Worm (Caenorhabditis elegans) whole organism, mixed stage, embryonic: ENCODE results near the gene Y57G11C.3.

ENCODE experiments used
- M03D4.4 ChIP-seq: sonication (generic microtip); optimal IDR thresholded peaks from 2 replicates; lab custom pipeline; 2017; ENCODE audit warnings: mild to moderate bottlenecking, missing genetic modification characterization, missing compliant biosample characterization
- blmp-1 ChIP-seq: fragments of 150-350 bp; optimal IDR thresholded peaks from 2 replicates; lab custom pipeline; 2014; ENCODE audit warnings: missing biosample characterization, missing genetic modification characterization
- ceh-39 ChIP-seq: fragments of 150-350 bp; optimal IDR thresholded peaks from 2 replicates; lab custom pipeline; 2014; ENCODE audit warnings: missing biosample characterization, missing genetic modification characterization
- ceh-43 ChIP-seq: fragments of 200-800 bp; sonication (Bioruptor generic); optimal IDR thresholded peaks from 2 replicates; lab custom pipeline; 2018; ENCODE audit warnings: mild to moderate bottlenecking, missing genetic modification characterization, moderate library complexity, missing compliant biosample characterization
- ces-1 ChIP-seq: fragments of 150-350 bp; optimal IDR thresholded peaks from 2 replicates; lab custom pipeline; 2014; ENCODE audit warnings: missing biosample characterization, missing genetic modification reagents, missing genetic modification characterization
- cnd-1 ChIP-seq: fragments of 200-800 bp; sonication (Bioruptor generic); optimal IDR thresholded peaks from 2 replicates; lab custom pipeline; 2018; ENCODE audit warnings: mild to moderate bottlenecking, missing genetic modification characterization, missing compliant biosample characterization
- drap-1 ChIP-seq: fragments of 200-800 bp; sonication (Bioruptor generic); optimal IDR thresholded peaks from 3 replicates; lab custom pipeline; 2018; ENCODE audit warnings: mild to moderate bottlenecking, missing genetic modification characterization, missing compliant biosample characterization
- elt-1 ChIP-seq: sonication (generic microtip); optimal IDR thresholded peaks from 2 replicates; lab custom pipeline; 2017; ENCODE audit warnings: missing genetic modification characterization, mild to moderate bottlenecking, missing compliant biosample characterization, antibody characterized with exemption, moderate library complexity, borderline replicate concordance; ENCODE audit not compliant: insufficient read depth
- elt-3 ChIP-seq: fragments of 150-350 bp; optimal IDR thresholded peaks from 2 replicates; lab custom pipeline; 2014; ENCODE audit warnings: missing biosample characterization, missing genetic modification characterization
- flh-1 ChIP-seq: fragments of 200-800 bp; sonication (Bioruptor generic); optimal IDR thresholded peaks from 2 replicates; lab custom pipeline; 2018; ENCODE audit warnings: mild to moderate bottlenecking, missing genetic modification characterization, moderate library complexity, missing compliant biosample characterization
- ham-2 ChIP-seq: fragments of 200-800 bp; sonication (Bioruptor generic); optimal IDR thresholded peaks from 2 replicates; lab custom pipeline; 2018; ENCODE audit warnings: mild to moderate bottlenecking, missing genetic modification characterization, missing compliant biosample characterization
- hlh-1 ChIP-seq: fragments of 150-350 bp; optimal IDR thresholded peaks from 2 replicates; lab custom pipeline; 2014; ENCODE audit warnings: missing biosample characterization, missing genetic modification reagents, missing genetic modification characterization
- lin-13 ChIP-seq: fragments of 150-350 bp; optimal IDR thresholded peaks from 2 replicates; lab custom pipeline; 2014; ENCODE audit warnings: missing biosample characterization, missing genetic modification characterization
- lin-32 ChIP-seq: fragments of 200-800 bp; sonication (Bioruptor generic); optimal IDR thresholded peaks from 2 replicates; lab custom pipeline; 2018; ENCODE audit warnings: mild to moderate bottlenecking, missing genetic modification characterization, missing compliant biosample characterization
- lsy-2 ChIP-seq: fragments of 150-350 bp; optimal IDR thresholded peaks from 2 replicates; lab custom pipeline; 2014; ENCODE audit warnings: missing biosample characterization, missing genetic modification characterization
- mab-5 ChIP-seq: fragments of 150-350 bp; optimal IDR thresholded peaks from 2 replicates; lab custom pipeline; 2014; ENCODE audit warnings: missing biosample characterization, missing genetic modification characterization
- mep-1 ChIP-seq: fragments of 150-350 bp; optimal IDR thresholded peaks from 2 replicates; lab custom pipeline; 2017; ENCODE audit warnings: missing biosample characterization, missing genetic modification reagents, missing genetic modification characterization, inconsistent platforms
- mls-2 ChIP-seq: sonication (generic microtip); optimal IDR thresholded peaks from 2 replicates; lab custom pipeline; 2016; ENCODE audit warnings: mild to moderate bottlenecking, missing genetic modification characterization, moderate library complexity, missing compliant biosample characterization
- nhr-12 ChIP-seq: fragments of 150-350 bp; optimal IDR thresholded peaks from 2 replicates; lab custom pipeline; 2014; ENCODE audit warnings: missing biosample characterization, missing genetic modification characterization
- nhr-2 ChIP-seq: fragments of 150-350 bp; optimal IDR thresholded peaks from 2 replicates; lab custom pipeline; 2014; ENCODE audit warnings: missing biosample characterization, missing genetic modification characterization
- nhr-237 ChIP-seq: fragments of 150-350 bp; optimal IDR thresholded peaks from 2 replicates; lab custom pipeline; 2014; ENCODE audit warnings: missing biosample characterization, missing genetic modification characterization
- nhr-28 ChIP-seq: fragments of 150-350 bp; optimal IDR thresholded peaks from 2 replicates; lab custom pipeline; 2014; ENCODE audit warnings: missing biosample characterization, missing genetic modification characterization
- nhr-76 ChIP-seq: sonication (generic microtip); optimal IDR thresholded peaks from 2 replicates; lab custom pipeline; 2017; ENCODE audit warnings: missing biosample characterization, missing genetic modification characterization
- pha-4 ChIP-seq: fragments of 150-350 bp; optimal IDR thresholded peaks from 2 replicates; lab custom pipeline; 2018; ENCODE audit warnings: missing biosample characterization, missing genetic modification reagents, missing genetic modification characterization
- sem-2 ChIP-seq: fragments of 200-800 bp; sonication (Bioruptor generic); optimal IDR thresholded peaks from 2 replicates; lab custom pipeline; 2018; ENCODE audit warnings: mild to moderate bottlenecking, missing genetic modification characterization, missing compliant biosample characterization
- snpc-4 ChIP-seq: fragments of 150-350 bp; optimal IDR thresholded peaks from 2 replicates; lab custom pipeline; 2014; ENCODE audit warnings: missing biosample characterization, missing genetic modification characterization
- sptf-1 ChIP-seq: sonication (generic microtip); optimal IDR thresholded peaks from 2 replicates; lab custom pipeline; 2017; ENCODE audit warnings: mild to moderate bottlenecking, missing genetic modification characterization, moderate library complexity, missing compliant biosample characterization
- tbx-8 ChIP-seq: fragments of 200-800 bp; sonication (Bioruptor generic); optimal IDR thresholded peaks from 2 replicates; lab custom pipeline; 2018; ENCODE audit warnings: mild to moderate bottlenecking, missing genetic modification characterization, moderate library complexity, missing compliant biosample characterization
- unc-120 ChIP-seq: sonication (generic microtip); optimal IDR thresholded peaks from 2 replicates; lab custom pipeline; 2017; ENCODE audit warnings: missing genetic modification characterization, missing compliant biosample characterization; ENCODE audit not compliant: poor library complexity, severe bottlenecking
- unc-62 ChIP-seq: fragments of 150-350 bp; optimal IDR thresholded peaks from 2 replicates; lab custom pipeline; 2014; ENCODE audit warnings: missing biosample characterization, missing genetic modification reagents, missing genetic modification characterization
- zip-8 ChIP-seq: fragments of 150-350 bp; optimal IDR thresholded peaks from 2 replicates; lab custom pipeline; 2014; ENCODE audit warnings: missing biosample characterization, missing genetic modification characterization
- ztf-11 ChIP-seq: fragments of 150-350 bp; optimal IDR thresholded peaks from 2 replicates; lab custom pipeline; 2014; ENCODE audit warnings: missing biosample characterization, missing genetic modification characterization

The Y57G11C.3 gene

DNA sequence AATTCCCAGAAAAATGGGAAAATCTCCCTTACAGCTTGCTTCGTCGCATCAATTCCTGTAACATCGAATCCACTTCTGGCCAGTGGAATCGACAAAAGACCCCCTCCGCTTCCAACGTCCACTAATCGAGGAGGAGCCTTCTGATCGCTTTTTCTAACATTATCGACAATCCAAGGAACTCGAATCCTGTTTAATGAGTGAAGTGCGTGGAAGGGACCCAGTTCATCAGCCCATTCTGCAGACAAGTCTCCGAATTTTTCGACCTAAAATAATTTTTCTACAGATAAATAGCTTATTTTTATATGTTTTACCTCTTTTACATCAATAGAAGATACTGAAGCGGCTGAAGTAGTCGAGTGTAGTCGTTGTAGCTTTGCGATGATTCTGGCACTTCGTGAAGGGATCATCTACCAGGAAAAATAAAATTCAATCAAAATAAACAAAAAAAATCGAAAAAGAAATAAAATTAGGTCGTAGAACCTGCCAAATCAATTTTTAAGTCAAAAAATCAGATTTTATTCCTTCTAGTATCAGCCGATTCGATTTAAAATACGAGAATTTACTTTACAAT, 28.0 kb downstream of the Y57G11C.3 start, which contains the start of gene coq-3:
Gene coq-3 (minus strand): TSS at position 407 of the 571 bp plus-strand sequence.
- TF ChIP-seq nhr-12 (tag; lab: Kevin White, UChicago): no peak
- no peak for TF ChIP-seq snpc-4

DNA sequence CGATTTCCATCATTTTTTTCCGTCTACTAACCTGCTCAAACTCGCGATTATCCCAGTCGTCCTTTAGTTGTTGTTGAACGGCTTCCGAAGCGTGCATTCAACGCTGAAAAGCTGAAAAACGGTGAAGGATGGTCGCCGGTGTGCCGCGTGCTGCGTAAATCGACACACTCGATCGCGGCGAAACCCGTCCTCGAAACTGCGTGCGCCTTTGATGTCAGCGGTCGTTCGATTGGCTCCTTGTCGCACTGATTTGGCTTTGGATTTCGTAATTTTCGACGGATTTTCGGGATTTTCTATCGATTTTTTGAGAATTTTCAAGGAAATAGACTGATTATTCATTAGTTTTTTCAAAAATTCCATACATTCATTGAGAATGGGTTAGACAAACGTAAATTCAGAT, 29.4 kb downstream of the Y57G11C.3 start, which contains the start of the genes Y57G11C.1147 and nuo-3:
Gene Y57G11C.1147 (minus strand): TSS at position 161 of the 400 bp plus-strand sequence.
Gene nuo-3 (minus strand): TSS at position 191 of the 400 bp plus-strand sequence.
- TF ChIP-seq pha-4 (tag; lab: Kevin White, UChicago): no peak
- no peak for TF ChIP-seq snpc-4
- no peak for TF ChIP-seq unc-62 (GFP tag; lab: Kevin White, UChicago)
- no peak for TF ChIP-seq mls-2
- TF ChIP-seq nhr-237 (tag; lab: Kevin White, UChicago): no peak
- TF ChIP-seq unc-120 (tag; lab: Kevin White, UChicago): no peak
- no peak for TF ChIP-seq drap-1 (GFP tag; lab: Kevin White, UChicago)
- no peak for TF ChIP-seq ham-2 (GFP tag; lab: Kevin White, UChicago)
- no peak for TF ChIP-seq lsy-2 (tag; lab: Kevin White, UChicago)
- TF ChIP-seq zip-8: no peak
- no peak for TF ChIP-seq mab-5 (tag; lab: Kevin White, UChicago)
- no peak for TF ChIP-seq blmp-1 (tag; lab: Kevin White, UChicago)
- no peak for TF ChIP-seq elt-1
- no peak for TF ChIP-seq ztf-11

DNA sequence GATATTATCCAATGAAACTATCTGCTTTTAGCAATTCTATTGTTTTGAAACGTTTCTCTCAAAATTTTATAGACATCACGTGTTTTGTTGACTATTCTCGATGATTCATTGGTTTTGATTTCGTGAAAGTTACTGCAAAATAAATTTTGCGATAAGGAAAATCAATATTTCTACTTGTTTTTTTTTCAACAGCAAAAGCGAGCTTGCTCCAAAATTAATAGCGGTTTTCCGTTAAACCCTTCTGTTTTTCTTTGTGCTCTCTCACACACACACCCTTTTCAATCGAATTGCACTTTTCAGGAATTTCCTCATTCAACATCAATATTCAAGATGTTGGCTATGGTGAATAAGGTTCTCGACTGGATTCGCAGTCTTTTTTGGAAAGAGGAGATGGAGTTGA, 29.8 kb downstream of the Y57G11C.3 start, which contains the start of gene arl-8:
Gene arl-8 (plus strand): TSS at position 301 of the 400 bp plus-strand sequence.
- TF ChIP-seq nhr-2 (tag; lab: Kevin White, UChicago) (no peak), pha-4 (tag; lab: Kevin White, UChicago) (no peak), snpc-4 (no peak), ceh-43 (GFP tag; lab: Kevin White, UChicago) (no peak), drap-1 (GFP tag; lab: Kevin White, UChicago) (no peak), unc-62 (GFP tag; lab: Kevin White, UChicago) (no peak), sptf-1 (tag; lab: Kevin White, UChicago) (no peak), ceh-39 (no peak), lsy-2 (tag; lab: Kevin White, UChicago) (no peak), M03D4.4 (tag; lab: Kevin White, UChicago) (no peak), elt-1 (no peak), nhr-237 (tag; lab: Kevin White, UChicago) (no peak), flh-1 (GFP tag; lab: Kevin White, UChicago) (no peak), lin-32 (GFP tag; lab: Kevin White, UChicago) (no peak), unc-120 (tag; lab: Kevin White, UChicago) (no peak), nhr-76 (no peak), blmp-1 (tag; lab: Kevin White, UChicago) (no peak), lin-13 (no peak)

DNA sequence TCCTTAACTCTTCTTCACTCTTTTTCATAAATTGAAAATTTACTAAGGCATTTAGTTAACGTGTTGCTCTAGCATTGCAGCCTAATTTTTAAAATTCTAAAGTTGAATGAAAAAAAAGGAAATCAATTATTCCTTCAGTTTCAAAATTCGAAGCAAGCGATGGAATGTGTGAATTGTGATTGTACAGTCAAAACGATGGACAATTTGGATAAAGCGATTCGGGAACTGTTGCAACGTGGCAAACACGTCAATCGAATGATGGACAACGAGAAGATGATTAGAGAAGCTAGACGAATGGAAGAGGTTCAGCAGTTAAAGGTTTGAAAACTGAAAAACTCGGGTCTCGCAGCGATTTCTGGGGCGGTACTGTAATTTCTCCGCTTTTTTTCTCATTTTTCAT, 31.2 kb downstream of the Y57G11C.3 start, which contains the start of gene Y57G11C.14:
Gene Y57G11C.14 (plus strand): TSS at position 126 of the 400 bp plus-strand sequence.
- TF ChIP-seq ztf-11 (no peak), pha-4 (tag; lab: Kevin White, UChicago) (no peak), nhr-76 (no peak), sptf-1 (tag; lab: Kevin White, UChicago) (no peak), lin-13 (no peak), nhr-28 (tag; lab: Kevin White, UChicago) (no peak), elt-1 (no peak), nhr-2 (tag; lab: Kevin White, UChicago) (no peak), mep-1 (no peak)

DNA sequence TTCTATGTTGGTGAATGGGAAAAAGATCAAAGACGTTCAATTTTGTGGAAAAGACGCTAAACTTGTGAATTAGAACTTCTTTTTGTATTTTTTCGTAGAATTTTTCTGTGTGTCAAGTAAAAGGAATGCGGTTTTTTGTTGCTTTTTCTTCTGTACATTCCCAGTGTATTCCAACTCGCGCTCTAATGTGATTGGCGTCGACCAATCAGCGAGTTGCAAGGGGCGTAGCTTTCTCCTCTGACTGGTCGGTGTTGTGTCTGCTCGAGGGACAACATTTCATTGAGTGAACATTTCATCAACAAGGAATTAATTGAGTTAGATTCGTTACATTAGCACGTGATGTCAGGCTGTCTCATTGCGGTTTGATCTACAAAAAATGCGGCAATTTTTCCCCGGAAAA, 32.9 kb downstream of the Y57G11C.3 start:
- TF ChIP-seq mab-5 (tag; lab: Kevin White, UChicago) (no peak), ztf-11 (no peak), cnd-1 (no peak), hlh-1 (tag; lab: Kevin White, UChicago) (no peak), elt-1 (no peak), zip-8 (no peak), elt-3 (no peak), unc-62 (GFP tag; lab: Kevin White, UChicago) (no peak), nhr-237 (tag; lab: Kevin White, UChicago) (no peak)
- TF ChIP-seq, all 35 proteins: peak for 0

DNA sequence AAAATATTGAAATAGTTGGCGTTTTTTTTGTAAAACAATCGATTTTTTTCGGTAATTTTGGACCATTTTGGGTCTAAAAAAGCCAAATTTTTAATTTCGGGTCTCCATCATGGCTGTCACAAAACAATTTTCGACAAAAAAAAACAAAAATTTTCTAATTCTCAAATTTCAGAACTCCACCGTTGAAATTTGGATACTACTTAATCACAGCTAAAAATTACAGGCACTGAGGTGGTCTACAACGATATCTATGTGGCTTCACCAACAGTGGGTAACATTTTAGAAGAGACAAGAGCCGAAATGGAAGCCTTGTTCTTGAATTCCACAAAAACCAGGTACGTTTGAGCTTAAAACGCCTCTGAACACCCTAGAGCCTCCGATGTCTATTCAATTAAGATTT, 34.3 kb downstream of the Y57G11C.3 start, which contains the start of gene Y57G11C.1142:
Gene Y57G11C.1142 (plus strand): TSS at position 301 of the 400 bp plus-strand sequence.
- TF ChIP-seq lin-13: no peak
- no peak for TF ChIP-seq mls-2
- no peak for TF ChIP-seq flh-1 (GFP tag; lab: Kevin White, UChicago)
- no peak for TF ChIP-seq ces-1 (GFP tag; lab: Kevin White, UChicago)
- TF ChIP-seq elt-3: no peak
- no peak for TF ChIP-seq ham-2 (GFP tag; lab: Kevin White, UChicago)
- TF ChIP-seq nhr-237 (tag; lab: Kevin White, UChicago): no peak
- TF ChIP-seq tbx-8: no peak
- TF ChIP-seq sptf-1 (tag; lab: Kevin White, UChicago): no peak
- no peak for TF ChIP-seq blmp-1 (tag; lab: Kevin White, UChicago)
- TF ChIP-seq nhr-76: no peak
- TF ChIP-seq unc-62 (GFP tag; lab: Kevin White, UChicago): no peak
- TF ChIP-seq sem-2 (GFP tag; lab: Kevin White, UChicago): no peak
